Fruit fly (Drosophila melanogaster): Measurements from ENCODE around the gene CG4613.
A peak's percentile ranks its signal among the peaks of the same experiment; 100 is the strongest.

The CG4613 gene

DNA sequence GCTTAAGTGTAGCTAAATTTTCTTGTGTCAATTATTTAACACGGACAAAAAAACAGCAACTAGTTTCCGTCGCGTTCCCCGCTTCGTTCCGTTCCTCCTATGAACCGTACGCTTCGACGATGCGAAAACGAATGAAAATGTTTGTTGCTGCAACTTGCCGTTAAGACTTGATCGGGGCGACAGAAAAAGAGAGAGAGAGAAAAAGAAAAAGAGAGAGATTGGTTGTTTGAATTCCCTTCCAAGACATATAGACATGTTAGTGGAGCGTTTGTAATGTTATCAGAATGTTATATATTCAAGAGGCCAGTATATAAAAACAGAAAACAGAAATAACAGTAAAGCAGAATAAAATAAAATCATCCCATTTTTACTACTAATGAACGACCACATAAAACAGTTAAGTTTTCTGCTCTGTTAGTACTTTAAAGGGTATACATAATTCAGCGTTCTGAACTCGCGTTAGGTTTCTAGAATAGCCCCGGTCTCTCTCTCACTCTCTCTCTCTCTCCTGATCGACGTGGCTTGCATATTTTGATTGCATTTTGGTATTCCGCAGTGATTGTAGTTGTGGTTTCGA lies 29.4 kb upstream of the CG4613 start, which contains the start of gene Gbs-70E (continued):
- TF ChIP-seq CG1621 (tag; optimal IDR thresholded peaks at IDR 0.05) (peak; percentile 88), ss (GFP tag; optimal IDR thresholded peaks at IDR 0.05) (peak; percentile 94 to 95), CG10631 (GFP tag; optimal IDR thresholded peaks at IDR 0.05) (peak; percentile 89), CG8119 (GFP tag; IDR thresholded peaks at IDR 0.05) (peak; percentile 94), Eip75B (GFP tag; optimal IDR thresholded peaks at IDR 0.05) (peak; percentile 97), CG11294 (GFP tag; IDR thresholded peaks at IDR 0.05) (peak; percentile 79), Blimp-1 (GFP tag; optimal IDR thresholded peaks at IDR 0.05) (peak; percentile 83), fkh (GFP tag; optimal IDR thresholded peaks at IDR 0.05) (peak; percentile 70)

DNA sequence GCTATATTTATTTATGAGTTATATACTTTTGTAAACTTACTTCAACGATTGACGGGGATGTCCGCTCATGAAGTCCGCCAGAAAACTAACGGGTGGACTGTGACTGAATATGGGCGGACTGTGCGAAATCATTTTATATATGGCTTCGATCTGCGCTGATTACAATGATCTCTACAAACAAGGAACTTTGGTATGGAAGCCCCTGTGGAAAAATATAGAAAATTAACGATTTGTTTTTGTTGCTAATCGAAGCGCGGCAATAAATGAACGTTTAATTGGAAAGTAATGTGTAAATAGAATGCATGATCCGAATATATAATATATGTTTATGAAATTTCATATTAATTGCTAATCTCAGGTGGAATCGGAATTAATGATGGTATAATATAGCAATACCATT lies 28.5 kb upstream of the CG4613 start:
- TF ChIP-seq CG4318 (GFP tag; optimal IDR thresholded peaks at IDR 0.05): no peak
- no peak for TF ChIP-seq CG6808 (GFP tag; optimal IDR thresholded peaks at IDR 0.05)
- no peak for TF ChIP-seq OdsH (GFP tag; optimal IDR thresholded peaks at IDR 0.05)
- no peak for TF ChIP-seq achi (GFP tag; optimal IDR thresholded peaks at IDR 0.05)
- TF ChIP-seq net (GFP tag; optimal IDR thresholded peaks at IDR 0.05): no peak
- no peak for TF ChIP-seq CG15336 (GFP tag; IDR thresholded peaks at IDR 0.05)
- TF ChIP-seq Sox102F (GFP tag; optimal IDR thresholded peaks at IDR 0.05): no peak
- no peak for TF ChIP-seq CG1621 (tag; optimal IDR thresholded peaks at IDR 0.05)
- TF ChIP-seq Eip75B (GFP tag; optimal IDR thresholded peaks at IDR 0.05): no peak
- no peak for TF ChIP-seq Blimp-1 (GFP tag; optimal IDR thresholded peaks at IDR 0.05)
- TF ChIP-seq Smox (GFP tag; optimal IDR thresholded peaks at IDR 0.05): no peak
- no peak for TF ChIP-seq Hr38 (GFP tag; optimal IDR thresholded peaks at IDR 0.05)
- no peak for TF ChIP-seq Eip78C (GFP tag)
- TF ChIP-seq Lpt (GFP tag; optimal IDR thresholded peaks at IDR 0.05): no peak
- no peak for TF ChIP-seq svp (GFP tag)
- no peak for TF ChIP-seq fd59A (GFP tag; optimal IDR thresholded peaks at IDR 0.05)
- no peak for TF ChIP-seq CG9139 (GFP tag; optimal IDR thresholded peaks at IDR 0.05)
- no peak for TF ChIP-seq esn (GFP tag; optimal IDR thresholded peaks at IDR 0.05)
- TF ChIP-seq Ets21C (GFP tag; optimal IDR thresholded peaks at IDR 0.05): no peak

DNA sequence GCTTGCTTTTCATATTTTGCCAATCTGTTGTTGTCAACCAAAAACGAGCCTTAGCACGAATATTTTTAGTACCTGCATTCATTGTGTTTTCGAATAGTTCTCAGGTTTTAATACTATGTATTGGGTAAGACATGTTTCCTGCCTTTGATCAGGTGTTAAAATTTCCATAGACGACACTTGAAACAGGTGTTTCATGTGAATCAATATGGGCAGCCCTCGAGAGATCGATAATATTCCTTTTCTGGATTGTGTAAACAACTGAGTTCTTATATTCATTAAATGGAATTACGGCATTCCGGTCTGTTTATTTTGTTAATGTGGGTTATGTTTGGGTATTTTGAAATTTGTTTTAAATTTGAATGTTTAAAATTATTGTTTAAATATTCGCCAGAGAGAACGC lies 27.7 kb upstream of the CG4613 start:
- TF ChIP-seq CG9139 (GFP tag; optimal IDR thresholded peaks at IDR 0.05): no peak
- TF ChIP-seq fkh (GFP tag; optimal IDR thresholded peaks at IDR 0.05): peak; percentile 64

DNA sequence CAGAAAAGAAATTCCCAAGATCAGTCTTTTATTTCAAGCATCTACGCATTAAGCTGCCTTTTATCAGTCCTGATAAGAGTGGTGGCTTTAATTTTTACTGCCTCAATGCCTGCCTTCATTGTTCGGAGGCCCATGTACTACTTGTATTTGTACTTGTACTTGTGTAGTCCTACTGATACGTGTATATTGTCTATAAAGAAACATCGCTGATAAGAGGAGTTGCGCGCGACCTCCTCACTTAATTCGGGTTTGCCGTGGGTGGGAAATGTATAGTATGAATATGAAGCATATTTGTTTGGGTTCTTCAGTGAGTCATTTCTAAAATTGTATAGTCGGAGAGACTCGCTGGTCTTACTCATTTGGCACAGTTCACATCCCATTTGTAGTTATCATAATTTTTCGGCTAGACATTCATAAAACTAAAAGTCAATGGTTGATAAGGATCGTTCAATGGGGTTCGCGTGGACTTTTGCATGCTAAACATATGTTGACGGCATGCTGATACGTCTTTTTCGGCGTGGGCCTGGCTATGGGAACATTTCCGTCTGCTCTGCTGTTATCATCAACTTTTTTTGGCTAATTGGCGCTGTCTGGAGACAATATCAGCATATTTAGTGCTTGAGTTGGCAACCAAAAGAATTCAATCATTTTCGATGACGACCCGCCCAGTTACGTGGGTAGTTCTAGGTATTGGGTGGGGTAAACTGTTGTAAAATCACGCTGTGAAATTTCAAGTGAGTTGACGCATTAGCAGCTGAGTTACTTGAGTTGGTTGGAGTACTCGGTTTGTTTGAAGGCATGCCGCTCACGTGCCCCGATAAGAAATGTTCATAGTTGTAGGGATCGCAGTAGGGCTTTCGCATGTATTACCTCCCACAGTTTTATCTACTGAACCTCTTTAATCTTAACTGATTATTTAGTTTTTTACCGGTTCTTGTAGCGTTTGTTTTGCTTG lies 26.6 kb upstream of the CG4613 start:
- TF ChIP-seq svp (GFP tag) (peak; percentile 82), fkh (GFP tag; optimal IDR thresholded peaks at IDR 0.05) (peak; percentile 20), cyc (GFP tag; optimal IDR thresholded peaks at IDR 0.05) (no peak), Eip93F (GFP tag; optimal IDR thresholded peaks at IDR 0.05) (peak; percentile 29)

DNA sequence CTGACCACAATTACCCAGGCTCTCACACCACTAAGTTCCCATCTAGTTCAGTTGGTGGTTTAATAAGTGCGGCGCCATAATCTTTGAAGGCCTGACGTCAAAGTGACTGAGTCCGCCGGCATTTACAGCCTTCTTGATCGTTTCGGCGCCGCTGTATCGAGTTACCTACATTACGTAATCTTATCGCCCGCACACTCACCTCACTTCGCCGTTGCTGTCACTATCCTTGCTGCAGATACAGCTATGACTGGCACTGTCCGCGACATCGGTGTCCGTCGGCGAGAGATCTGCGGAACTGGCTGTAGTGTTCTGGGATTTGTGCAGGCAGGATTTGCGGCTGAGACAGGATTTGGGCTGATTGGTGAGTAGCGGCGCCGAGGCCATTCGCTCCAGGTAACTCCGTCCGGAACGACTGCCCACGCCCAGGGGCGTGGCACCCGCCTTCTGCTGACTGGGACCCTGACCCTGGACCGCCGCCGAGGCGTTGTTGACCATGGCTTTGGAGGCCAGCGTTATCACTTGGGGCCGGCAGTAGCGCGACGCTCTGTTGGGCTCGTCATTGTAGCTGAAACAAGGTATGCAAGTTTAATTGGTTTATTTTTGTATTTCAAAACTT lies 25.5 kb upstream of the CG4613 start:
- TF ChIP-seq salr (GFP tag; optimal IDR thresholded peaks at IDR 0.05) (no peak), Hr39 (GFP tag; optimal IDR thresholded peaks at IDR 0.05) (no peak), Smox (GFP tag; optimal IDR thresholded peaks at IDR 0.05) (no peak), Sox15 (GFP tag; optimal IDR thresholded peaks at IDR 0.05) (no peak), Eip78C (GFP tag) (peak; percentile 49), CG4318 (GFP tag; optimal IDR thresholded peaks at IDR 0.05) (no peak), vri (GFP tag; optimal IDR thresholded peaks at IDR 0.05) (peak; percentile 92), Sox14 (GFP tag; optimal IDR thresholded peaks at IDR 0.05) (no peak), cyc (GFP tag; optimal IDR thresholded peaks at IDR 0.05) (no peak), Met (GFP tag; optimal IDR thresholded peaks at IDR 0.05) (no peak), CG1621 (tag; optimal IDR thresholded peaks at IDR 0.05) (no peak), CG6163 (GFP tag; IDR thresholded peaks at IDR 0.05) (0 out of 3 replicates have a peak, but pooled peaks have one; percentile 9), fkh (GFP tag; optimal IDR thresholded peaks at IDR 0.05) (no peak), net (GFP tag; optimal IDR thresholded peaks at IDR 0.05) (no peak), Ets96B (tag; optimal IDR thresholded peaks at IDR 0.05) (no peak), dsx (GFP tag; optimal IDR thresholded peaks at IDR 0.05; ENCODE audit: poor library complexity, severe bottlenecking) (no peak), topi (GFP tag; optimal IDR thresholded peaks at IDR 0.05) (no peak), esn (GFP tag; optimal IDR thresholded peaks at IDR 0.05) (no peak), Eip75B (GFP tag; optimal IDR thresholded peaks at IDR 0.05) (no peak), eg (GFP tag; IDR thresholded peaks at IDR 0.05) (0 out of 3 replicates have a peak, but pooled peaks have one; percentile 14), svp (GFP tag) (peak; percentile 69), CG3032 (tag; optimal IDR thresholded peaks at IDR 0.05) (no peak), CG8119 (GFP tag; IDR thresholded peaks at IDR 0.05) (no peak), OdsH (GFP tag; optimal IDR thresholded peaks at IDR 0.05) (no peak)

Data from whole organism, prepupa.